Worm (Caenorhabditis elegans): ENCODE data around the gene F57E7.2.

DNA sequence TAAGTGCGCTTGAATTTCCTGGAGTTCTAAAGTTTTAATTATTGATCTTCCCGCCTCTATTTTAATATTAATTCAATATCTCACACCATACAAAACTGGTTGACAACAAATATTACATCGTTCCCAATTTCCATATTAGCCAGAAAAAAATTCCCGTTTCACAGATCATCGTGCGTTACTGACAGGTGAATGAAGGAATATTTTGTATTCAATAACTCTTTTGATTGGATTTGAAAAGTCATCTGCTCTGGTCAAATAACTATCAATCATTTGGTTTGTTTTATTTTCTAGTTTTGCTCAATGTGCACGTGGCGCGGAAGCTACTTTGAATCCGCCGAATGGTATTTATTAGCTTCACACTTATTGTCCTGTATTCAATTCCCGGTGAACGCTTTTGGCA lies 737 bp upstream of the F57E7.2 start, which contains the start of gene srh-139:
- no peak for TF ChIP-seq T22C8.4 (GFP tag; IDR thresholded peaks at IDR 0.05)
- TF ChIP-seq ztf-29 (GFP tag; IDR thresholded peaks at IDR 0.05) = no peak
